Fruit fly (Drosophila melanogaster) whole organism, embryonic: Measurements from ENCODE around the gene tws.

Experiments
- Antp ChIP-seq: fragments of 200-800 bp; sonication (Bioruptor generic); optimal IDR thresholded peaks from 3 replicates; lab custom pipeline; 2016; ENCODE audit warnings: missing biosample characterization, missing genetic modification characterization
- CG1024 ChIP-seq: fragments of 200-800 bp; sonication (Bioruptor generic); IDR thresholded peaks from 2 replicates; pipeline ENCODE4 v1.3.6; 2022; ENCODE audit warnings: missing biosample characterization, missing genetic modification characterization
- CG10979 ChIP-seq: fragments of 200-800 bp; sonication (Bioruptor generic); optimal IDR thresholded peaks from 2 replicates; lab custom pipeline; 2018; ENCODE audit warnings: missing biosample characterization, mild to moderate bottlenecking, missing genetic modification characterization, moderate library complexity
- CG11093 ChIP-seq: fragments of 200-800 bp; sonication (Bioruptor generic); IDR thresholded peaks from 3 replicates; pipeline ENCODE4 v1.3.6; 2022; ENCODE audit warnings: missing biosample characterization, missing genetic modification characterization
- CG13296 ChIP-seq: fragments of 200-800 bp; sonication (Bioruptor generic); optimal IDR thresholded peaks from 3 replicates; lab custom pipeline; 2018; ENCODE audit warnings: missing biosample characterization, mild to moderate bottlenecking, missing genetic modification characterization
- CG13424 ChIP-seq: fragments of 200-800 bp; sonication (Bioruptor generic); optimal IDR thresholded peaks from 2 replicates; lab custom pipeline; 2019; ENCODE audit warnings: missing biosample characterization, mild to moderate bottlenecking, missing genetic modification characterization, moderate library complexity
- CG17328 ChIP-seq: fragments of 200-800 bp; sonication (Bioruptor generic); IDR thresholded peaks from 2 replicates; pipeline ENCODE4 v1.3.6; 2022; ENCODE audit warnings: missing biosample characterization, missing genetic modification characterization
- CG18262 ChIP-seq: fragments of 200-800 bp; optimal IDR thresholded peaks from 3 replicates; lab custom pipeline; 2019; ENCODE audit warnings: missing biosample characterization, mild to moderate bottlenecking, missing genetic modification characterization, moderate library complexity
- CG2712 ChIP-seq: fragments of 200-800 bp; optimal IDR thresholded peaks from 3 replicates; lab custom pipeline; 2019; ENCODE audit warnings: missing biosample characterization, mild to moderate bottlenecking, missing genetic modification characterization, moderate library complexity
- CG30431 ChIP-seq: fragments of 200-800 bp; sonication (Bioruptor generic); optimal IDR thresholded peaks from 2 replicates; lab custom pipeline; 2017; ENCODE audit warnings: missing biosample characterization, missing genetic modification characterization
- CG3065 ChIP-seq: fragments of 200-800 bp; sonication (Bioruptor generic); optimal IDR thresholded peaks from 2 replicates; lab custom pipeline; 2016; ENCODE audit warnings: missing biosample characterization, missing genetic modification characterization
- CG3163 ChIP-seq: fragments of 200-800 bp; sonication (Bioruptor generic); optimal IDR thresholded peaks from 3 replicates; lab custom pipeline; 2016; ENCODE audit warnings: missing biosample characterization, missing genetic modification characterization
- CG32772 ChIP-seq: fragments of 200-800 bp; sonication (Bioruptor generic); IDR thresholded peaks from 2 replicates; pipeline ENCODE4 v1.3.6; 2022; ENCODE audit warnings: missing biosample characterization, missing genetic modification characterization
- CG34224 ChIP-seq: fragments of 200-800 bp; sonication (Bioruptor generic); IDR thresholded peaks from 3 replicates; pipeline ENCODE4 v1.3.6; 2022; ENCODE audit warnings: missing biosample characterization, missing genetic modification characterization; ENCODE audit not compliant: partially characterized antibody
- CG4282 ChIP-seq: fragments of 200-800 bp; sonication (Bioruptor generic); optimal IDR thresholded peaks from 2 replicates; lab custom pipeline; 2016; ENCODE audit warnings: missing biosample characterization, missing genetic modification characterization
- CG7357 ChIP-seq: fragments of 200-800 bp; sonication (Bioruptor generic); IDR thresholded peaks from 3 replicates; pipeline ENCODE4 v1.3.6; 2022; ENCODE audit warnings: missing biosample characterization, missing genetic modification characterization
- CG7928 ChIP-seq: fragments of 200-800 bp; sonication (Bioruptor generic); optimal IDR thresholded peaks from 2 replicates; lab custom pipeline; 2017; ENCODE audit warnings: missing biosample characterization, mild to moderate bottlenecking, missing genetic modification characterization
- CG9932 ChIP-seq: fragments of 200-800 bp; sonication (Bioruptor generic); IDR thresholded peaks from 2 replicates; pipeline ENCODE4 v1.3.6; 2022; ENCODE audit warnings: missing biosample characterization, missing genetic modification characterization
- CkIIα-i1 ChIP-seq: fragments of 200-800 bp; sonication (Bioruptor generic); IDR thresholded peaks from 2 replicates; pipeline ENCODE4 v1.3.6; 2022; ENCODE audit warnings: missing biosample characterization, missing genetic modification characterization
- D ChIP-seq, 2 experiments: fragments of 200-800 bp in 1 of 2; fragments of >200 bp in 1 of 2; sonication (Bioruptor generic) in 1 of 2; optimal IDR thresholded peaks; 2 replicates in 1 of 2; 3 replicates in 1 of 2; lab custom pipeline; 2017; ENCODE audit warnings: mild to moderate bottlenecking in 1 of 2, missing biosample characterization in 1 of 2, missing genetic modification characterization in 1 of 2, missing genetic modification reagents in 1 of 2
- Deaf1 ChIP-seq: fragments of 200-800 bp; optimal IDR thresholded peaks from 3 replicates; lab custom pipeline; 2019; ENCODE audit warnings: missing biosample characterization, mild to moderate bottlenecking, missing genetic modification characterization, moderate library complexity
- Dek ChIP-seq: fragments of 200-800 bp; sonication (Bioruptor generic); optimal IDR thresholded peaks from 3 replicates; lab custom pipeline; 2019; ENCODE audit warnings: missing biosample characterization, mild to moderate bottlenecking, missing genetic modification characterization, moderate library complexity
- Fer3 ChIP-seq: fragments of 200-800 bp; sonication (Bioruptor generic); optimal IDR thresholded peaks from 2 replicates; lab custom pipeline; 2018; ENCODE audit warnings: missing biosample characterization, mild to moderate bottlenecking, missing genetic modification characterization, moderate library complexity
- H15 ChIP-seq: fragments of 200-800 bp; sonication (Bioruptor generic); IDR thresholded peaks from 3 replicates; pipeline ENCODE4 v1.3.6; 2022; ENCODE audit warnings: missing biosample characterization, missing genetic modification characterization
- Lim3 ChIP-seq: fragments of 200-800 bp; sonication (Bioruptor generic); IDR thresholded peaks from 2 replicates; pipeline ENCODE4 v1.3.6; 2022; ENCODE audit warnings: missing biosample characterization, missing genetic modification characterization
- MBD-R2 ChIP-seq: fragments of 200-800 bp; sonication (Bioruptor generic); IDR thresholded peaks from 2 replicates; pipeline ENCODE4 v1.3.6; 2022; ENCODE audit warnings: missing biosample characterization, missing genetic modification characterization
- MTF-1 ChIP-seq: fragments of 200-800 bp; sonication (Bioruptor generic); optimal IDR thresholded peaks from 2 replicates; lab custom pipeline; 2018; ENCODE audit warnings: missing biosample characterization, mild to moderate bottlenecking, missing genetic modification characterization, borderline replicate concordance
- NfI ChIP-seq: fragments of 200-800 bp; sonication (Bioruptor generic); optimal IDR thresholded peaks from 3 replicates; lab custom pipeline; 2018; ENCODE audit warnings: missing biosample characterization, mild to moderate bottlenecking, missing genetic modification characterization, moderate library complexity
- Poxn ChIP-seq: fragments of 200-800 bp; sonication (Bioruptor generic); IDR thresholded peaks from 2 replicates; pipeline ENCODE4 v1.3.6; 2022; ENCODE audit warnings: missing biosample characterization, missing genetic modification characterization
- Rfx ChIP-seq: fragments of 200-800 bp; sonication (Bioruptor generic); IDR thresholded peaks from 2 replicates; pipeline ENCODE4 v1.3.6; 2022; ENCODE audit warnings: missing biosample characterization, missing genetic modification characterization
- Six4 ChIP-seq: fragments of 200-800 bp; sonication (Bioruptor generic); optimal IDR thresholded peaks from 2 replicates; lab custom pipeline; 2016; ENCODE audit warnings: missing biosample characterization, missing genetic modification characterization
- Xrp1 ChIP-seq: fragments of 200-800 bp; sonication (Bioruptor generic); IDR thresholded peaks from 2 replicates; pipeline ENCODE4 v1.3.6; 2022; ENCODE audit warnings: missing biosample characterization, missing genetic modification characterization
- ara ChIP-seq: fragments of 200-800 bp; sonication (Bioruptor generic); IDR thresholded peaks from 2 replicates; pipeline ENCODE4 v1.3.6; 2022; ENCODE audit warnings: missing biosample characterization, missing genetic modification characterization
- ase ChIP-seq: fragments of 200-800 bp; sonication (Bioruptor generic); IDR thresholded peaks from 3 replicates; pipeline ENCODE4 v1.3.6; 2022; ENCODE audit warnings: missing biosample characterization, missing genetic modification characterization
- bcd ChIP-seq: fragments of 200-800 bp; sonication (Bioruptor generic); optimal IDR thresholded peaks from 2 replicates; lab custom pipeline; 2017; ENCODE audit warnings: missing biosample characterization, mild to moderate bottlenecking, missing genetic modification characterization
- chif ChIP-seq, 2 experiments: fragments of 200-800 bp; sonication (Bioruptor generic); optimal IDR thresholded peaks; 3 replicates each; lab custom pipeline; 2016; ENCODE audit warnings: missing biosample characterization in 2 of 2, missing genetic modification characterization in 2 of 2
- chn ChIP-seq: fragments of 200-800 bp; sonication (Bioruptor generic); optimal IDR thresholded peaks from 2 replicates; lab custom pipeline; 2016; ENCODE audit warnings: missing biosample characterization, missing genetic modification characterization
- crol ChIP-seq: fragments of 200-800 bp; sonication (Bioruptor generic); IDR thresholded peaks from 2 replicates; pipeline ENCODE4 v1.3.6; 2022; ENCODE audit warnings: missing biosample characterization, missing genetic modification characterization
- cwo ChIP-seq: fragments of 200-800 bp; sonication (Bioruptor generic); optimal IDR thresholded peaks from 3 replicates; lab custom pipeline; 2017; ENCODE audit warnings: missing biosample characterization, missing genetic modification characterization, mild to moderate bottlenecking, moderate library complexity, missing genetic modification reagents
- dpn ChIP-seq, 2 experiments: fragments of 200-800 bp; sonication (Bioruptor generic); optimal IDR thresholded peaks; 3 replicates each; lab custom pipeline; 2016; ENCODE audit warnings: missing biosample characterization in 2 of 2, missing genetic modification characterization in 2 of 2
- eve ChIP-seq, 2 experiments: fragments of >200 bp; optimal IDR thresholded peaks; 2 replicates each; lab custom pipeline; 2017; ENCODE audit warnings: missing biosample characterization in 2 of 2, missing genetic modification characterization in 2 of 2
- fd102C ChIP-seq: fragments of 200-800 bp; sonication (Bioruptor generic); optimal IDR thresholded peaks from 2 replicates; lab custom pipeline; 2018; ENCODE audit warnings: missing biosample characterization, mild to moderate bottlenecking, missing genetic modification characterization, moderate library complexity
- fd96Cb ChIP-seq: fragments of 200-800 bp; sonication (Bioruptor generic); optimal IDR thresholded peaks from 2 replicates; lab custom pipeline; 2018; ENCODE audit warnings: missing biosample characterization, mild to moderate bottlenecking, missing genetic modification characterization, moderate library complexity
- insv ChIP-seq, 2 experiments: fragments of 200-800 bp; sonication (Bioruptor generic); optimal IDR thresholded peaks; 3 replicates each; lab custom pipeline; 2016 to 2018; ENCODE audit warnings: missing biosample characterization in 2 of 2, missing genetic modification characterization in 2 of 2
- ken ChIP-seq: fragments of 200-800 bp; sonication (Bioruptor generic); IDR thresholded peaks from 3 replicates; pipeline ENCODE4 v1.3.6; 2022; ENCODE audit warnings: missing biosample characterization, missing genetic modification characterization
- lab ChIP-seq: fragments of 200-800 bp; sonication (Bioruptor generic); optimal IDR thresholded peaks from 3 replicates; lab custom pipeline; 2017; ENCODE audit warnings: missing biosample characterization, missing genetic modification characterization, mild to moderate bottlenecking, moderate library complexity, missing genetic modification reagents
- peb ChIP-seq: fragments of 200-800 bp; sonication (Bioruptor generic); IDR thresholded peaks from 2 replicates; pipeline ENCODE4 v1.3.6; 2022; ENCODE audit warnings: missing biosample characterization, missing genetic modification characterization
- repo ChIP-seq: fragments of 200-800 bp; sonication (Bioruptor generic); optimal IDR thresholded peaks from 2 replicates; lab custom pipeline; 2016; ENCODE audit warnings: missing biosample characterization, missing genetic modification characterization
- sim ChIP-seq: fragments of 200-800 bp; sonication (Bioruptor generic); IDR thresholded peaks from 2 replicates; pipeline ENCODE4 v1.3.6; 2022; ENCODE audit warnings: missing biosample characterization, missing genetic modification characterization
- so ChIP-seq: fragments of 200-800 bp; sonication (Bioruptor generic); IDR thresholded peaks from 3 replicates; pipeline ENCODE4 v1.3.6; 2022; ENCODE audit warnings: missing biosample characterization, missing genetic modification characterization
- tna ChIP-seq: fragments of 200-800 bp; sonication (Bioruptor generic); IDR thresholded peaks from 2 replicates; pipeline ENCODE4 v1.3.6; 2022; ENCODE audit warnings: missing biosample characterization, missing genetic modification characterization; ENCODE audit not compliant: partially characterized antibody

The tws gene

dm6 chr3R:10109938-10110337, 29.6 kb downstream of the tws start, which contains the start of gene Fmr1 (continued):
- peak; percentile 65 for TF ChIP-seq CG13424 (tag; lab: Kevin White, UChicago)
- no peak for TF ChIP-seq lab (GFP tag; lab: Kevin White, UChicago)
- TF ChIP-seq H15, result no peak
- TF ChIP-seq MTF-1, result no peak
- TF ChIP-seq CG4282 (GFP tag; lab: Kevin White, UChicago), result peak; percentile 32
- TF ChIP-seq Six4 (GFP tag; lab: Kevin White, UChicago), result peak; percentile 42
- peak; percentile 18 for TF ChIP-seq CG7928
- TF ChIP-seq CG32772 (GFP tag; lab: Robert Waterston, UW), result no peak
- peak; percentile 79 for TF ChIP-seq CG9932 (GFP tag; lab: Robert Waterston, UW)
- TF ChIP-seq D (optimal IDR thresholded peaks at IDR 0.05; lab: Kevin White, UChicago), result peak; percentile 71
- no peak for TF ChIP-seq D (GFP tag; optimal IDR thresholded peaks at IDR 0.05; lab: Kevin White, UChicago)
- no peak for TF ChIP-seq fd102C (GFP tag; lab: Kevin White, UChicago)
- TF ChIP-seq Xrp1, result 0 out of 2 replicates have a peak, but pooled peaks have one; percentile 31
- TF ChIP-seq ken (GFP tag; lab: Robert Waterston, UW), result no peak
- TF ChIP-seq Rfx (GFP tag; lab: Robert Waterston, UW), result peak; percentile 68
- no peak for TF ChIP-seq fd96Cb (tag; lab: Kevin White, UChicago)
- TF ChIP-seq so (GFP tag; lab: Robert Waterston, UW), result 0 out of 3 replicates have a peak, but pooled peaks have one; percentile 42
- peak in 1 of 2 experiments; percentile 64 for TF ChIP-seq chif (GFP tag; optimal IDR thresholded peaks at IDR 0.05; lab: Kevin White, UChicago)
- no peak for TF ChIP-seq ase (GFP tag; lab: Robert Waterston, UW)
- no peak for TF ChIP-seq crol (GFP tag; lab: Robert Waterston, UW)
- no peak for TF ChIP-seq CG11093 (GFP tag; lab: Robert Waterston, UW)
- peak; percentile 60 for TF ChIP-seq Deaf1 (tag; lab: Kevin White, UChicago)
- TF ChIP-seq Lim3, result no peak
- no peak for TF ChIP-seq insv (GFP tag; optimal IDR thresholded peaks at IDR 0.05; lab: Kevin White, UChicago)
- TF ChIP-seq bcd, result peak; percentile 44
- no peak for TF ChIP-seq ara (GFP tag; lab: Robert Waterston, UW)
- no peak for TF ChIP-seq peb
- peak; percentile 51 to 52 for TF ChIP-seq dpn (GFP tag; optimal IDR thresholded peaks at IDR 0.05; lab: Kevin White, UChicago)
- no peak for TF ChIP-seq cwo
- TF ChIP-seq CkIIα-i1 (GFP tag; lab: Robert Waterston, UW), result no peak
- no peak for TF ChIP-seq eve (GFP tag; optimal IDR thresholded peaks at IDR 0.05; lab: Kevin White, UChicago)
- no peak for TF ChIP-seq Dek (tag; lab: Kevin White, UChicago)
- TF ChIP-seq Poxn (GFP tag; lab: Robert Waterston, UW), result no peak
- TF ChIP-seq CG3163 (GFP tag; lab: Kevin White, UChicago), result peak; percentile 41
- TF ChIP-seq CG1024, result no peak
- TF ChIP-seq CG2712, result peak; percentile 97
- TF ChIP-seq CG34224 (GFP tag; lab: Robert Waterston, UW), result no peak
- no peak for TF ChIP-seq tna (GFP tag; lab: Robert Waterston, UW)
- TF ChIP-seq MBD-R2 (GFP tag; lab: Robert Waterston, UW), result peak; percentile 33; the same call in 1 of the 2 replicates
- TF ChIP-seq chn (GFP tag; lab: Kevin White, UChicago), result peak; percentile 53
- peak; percentile 17 for TF ChIP-seq CG18262 (tag; lab: Kevin White, UChicago)
- TF ChIP-seq CG7357 (GFP tag; lab: Robert Waterston, UW), result no peak
- no peak for TF ChIP-seq CG30431 (GFP tag; lab: Kevin White, UChicago)
- no peak for TF ChIP-seq sim (GFP tag; lab: Robert Waterston, UW)
- TF ChIP-seq CG3065 (GFP tag; lab: Kevin White, UChicago), result no peak
- TF ChIP-seq CG17328 (GFP tag; lab: Robert Waterston, UW), result peak; percentile 26; the same call in 1 of the 2 replicates
- TF ChIP-seq CG10979, result peak; percentile 19
- TF ChIP-seq NfI, result peak; percentile 67
- peak; percentile 33 for TF ChIP-seq Fer3
- peak; percentile 81 for TF ChIP-seq Antp (GFP tag; lab: Kevin White, UChicago)
- no peak for TF ChIP-seq repo (GFP tag; lab: Kevin White, UChicago)
- no peak for TF ChIP-seq CG13296 (GFP tag; lab: Kevin White, UChicago)
